Worm (Caenorhabditis elegans) whole organism, mixed stage, embryonic: ENCODE data around the gene C16D9.8.

ENCODE experiments used
- ceh-39 ChIP-seq: fragments of 150-350 bp; optimal IDR thresholded peaks from 2 replicates; lab custom pipeline; 2014; ENCODE audit warnings: missing biosample characterization, missing genetic modification characterization
- ceh-43 ChIP-seq: fragments of 200-800 bp; sonication (Bioruptor generic); optimal IDR thresholded peaks from 2 replicates; lab custom pipeline; 2018; ENCODE audit warnings: mild to moderate bottlenecking, missing genetic modification characterization, moderate library complexity, missing compliant biosample characterization
- ces-1 ChIP-seq: fragments of 150-350 bp; optimal IDR thresholded peaks from 2 replicates; lab custom pipeline; 2014; ENCODE audit warnings: missing biosample characterization, missing genetic modification reagents, missing genetic modification characterization
- nhr-12 ChIP-seq: fragments of 150-350 bp; optimal IDR thresholded peaks from 2 replicates; lab custom pipeline; 2014; ENCODE audit warnings: missing biosample characterization, missing genetic modification characterization
- nhr-237 ChIP-seq: fragments of 150-350 bp; optimal IDR thresholded peaks from 2 replicates; lab custom pipeline; 2014; ENCODE audit warnings: missing biosample characterization, missing genetic modification characterization
- nhr-28 ChIP-seq: fragments of 150-350 bp; optimal IDR thresholded peaks from 2 replicates; lab custom pipeline; 2014; ENCODE audit warnings: missing biosample characterization, missing genetic modification characterization
- nhr-76 ChIP-seq: sonication (generic microtip); optimal IDR thresholded peaks from 2 replicates; lab custom pipeline; 2017; ENCODE audit warnings: missing biosample characterization, missing genetic modification characterization
- pha-4 ChIP-seq: fragments of 150-350 bp; optimal IDR thresholded peaks from 2 replicates; lab custom pipeline; 2018; ENCODE audit warnings: missing biosample characterization, missing genetic modification reagents, missing genetic modification characterization
- snpc-4 ChIP-seq: fragments of 150-350 bp; optimal IDR thresholded peaks from 2 replicates; lab custom pipeline; 2014; ENCODE audit warnings: missing biosample characterization, missing genetic modification characterization

DNA sequence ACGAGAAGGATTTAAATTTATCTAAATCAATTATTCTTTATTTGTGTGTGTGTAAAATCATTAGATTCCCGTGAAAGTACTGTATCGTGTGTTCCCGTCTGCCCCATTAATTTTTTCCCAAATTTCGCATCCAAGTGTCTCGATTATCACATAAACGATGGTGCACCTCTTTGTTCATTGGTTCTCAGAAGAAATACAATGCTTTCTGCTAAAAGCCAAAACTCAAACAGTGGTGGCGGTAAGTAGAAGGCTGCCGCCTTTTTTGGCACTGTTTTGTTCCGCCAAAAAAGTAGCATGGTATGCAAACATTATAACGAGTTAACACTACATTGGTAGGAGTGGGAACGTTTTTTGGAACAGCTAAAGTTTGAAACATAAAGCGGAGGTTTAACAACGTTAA is 39.9 kb downstream of the C16D9.8 start:
- no peak for TF ChIP-seq ceh-39 (tag; lab: Kevin White, UChicago)
- no peak for TF ChIP-seq nhr-12 (tag; lab: Kevin White, UChicago)
- TF ChIP-seq nhr-28: no peak
- no peak for TF ChIP-seq nhr-76
- TF ChIP-seq ceh-43: no peak
- TF ChIP-seq ces-1: no peak
- TF ChIP-seq pha-4 (tag; lab: Kevin White, UChicago): no peak
- no peak for TF ChIP-seq snpc-4 (tag; lab: Kevin White, UChicago)
- TF ChIP-seq nhr-237: no peak
